Worm (Caenorhabditis elegans) whole organism, early embryonic: Measurements from ENCODE around the gene cdh-12.

ENCODE experiments used
- ama-1 ChIP-seq: fragments of 150-350 bp; optimal IDR thresholded peaks from 2 replicates; lab custom pipeline; 2014
- scrt-1 ChIP-seq: fragments of 200-800 bp; sonication (Bioruptor generic); IDR thresholded peaks from 2 replicates; pipeline ENCODE4 v1.3.6; 2022; ENCODE audit warnings: missing genetic modification characterization, missing compliant biosample characterization

ce11 chrIII:1151680-1152079 is at the start of gene cdh-12:
- TF ChIP-seq scrt-1 (GFP tag; lab: Robert Waterston, UW) (no peak), ama-1 (lab: Kevin White, UChicago) (no peak)
